Worm (Caenorhabditis elegans): ENCODE data around the gene F58A4.6.

- TF ChIP-seq ref-1 (GFP tag; conservative IDR thresholded peaks at IDR 0.05) (no peak), tab-1 (GFP tag; IDR thresholded peaks at IDR 0.05) (no peak), ztf-23 (GFP tag; IDR thresholded peaks at IDR 0.05) (no peak), cog-1 (tag; optimal IDR thresholded peaks at IDR 0.05) (no peak), klf-2 (GFP tag; conservative IDR thresholded peaks at IDR 0.05) (no peak), T22C8.4 (GFP tag; IDR thresholded peaks at IDR 0.05) (no peak), flt-1 (GFP tag; IDR thresholded peaks at IDR 0.05) (no peak), ztf-29 (GFP tag; IDR thresholded peaks at IDR 0.05) (no peak), med-1 (GFP tag; optimal IDR thresholded peaks at IDR 0.05; ENCODE audit: insufficient read depth) (no peak)
Observed at ce11 chrIII:9617599-9618262, 3.4 kb downstream of the F58A4.6 start.

Measured in whole organism, midembryonic.